Fruit fly (Drosophila melanogaster) whole organism, prepupa: ENCODE measurements around the gene CG15742.

Experiments
- CG10631 ChIP-seq: fragments of 200-800 bp; sonication (Bioruptor generic); optimal IDR thresholded peaks from 2 replicates; lab custom pipeline; 2016; ENCODE audit warnings: missing biosample characterization, missing genetic modification characterization
- CG11762 ChIP-seq: fragments of 200-800 bp; sonication (Bioruptor generic); optimal IDR thresholded peaks from 3 replicates; lab custom pipeline; 2016; ENCODE audit warnings: missing biosample characterization, missing genetic modification characterization; ENCODE audit not compliant: insufficient read depth
- CG11902 ChIP-seq: fragments of 200-800 bp; sonication (Bioruptor generic); optimal IDR thresholded peaks from 3 replicates; lab custom pipeline; 2016; ENCODE audit warnings: missing biosample characterization, missing genetic modification characterization
- CG15336 ChIP-seq: fragments of 200-800 bp; sonication (Bioruptor generic); IDR thresholded peaks from 2 replicates; pipeline ENCODE4 v1.3.6; 2022; ENCODE audit warnings: missing biosample characterization, missing genetic modification characterization
- CG3919 ChIP-seq: fragments of 200-800 bp; sonication (Bioruptor generic); optimal IDR thresholded peaks from 3 replicates; lab custom pipeline; 2016; ENCODE audit warnings: missing biosample characterization, missing genetic modification characterization
- CG4318 ChIP-seq: fragments of 200-800 bp; sonication (Bioruptor generic); optimal IDR thresholded peaks from 3 replicates; lab custom pipeline; 2017; ENCODE audit warnings: missing biosample characterization, mild to moderate bottlenecking, missing genetic modification characterization
- CG6854 ChIP-seq: fragments of 200-800 bp; sonication (Bioruptor generic); optimal IDR thresholded peaks from 2 replicates; lab custom pipeline; 2017; ENCODE audit warnings: missing biosample characterization, mild to moderate bottlenecking, missing genetic modification characterization
- Eip75B ChIP-seq: fragments of 200-800 bp; sonication (Bioruptor generic); optimal IDR thresholded peaks from 3 replicates; lab custom pipeline; 2016; ENCODE audit warnings: missing biosample characterization, missing genetic modification characterization
- Ets96B ChIP-seq: fragments of 200-800 bp; optimal IDR thresholded peaks from 2 replicates; lab custom pipeline; 2019; ENCODE audit warnings: missing biosample characterization, mild to moderate bottlenecking, missing genetic modification characterization, moderate library complexity
- Smox ChIP-seq: fragments of 200-800 bp; sonication (Bioruptor generic); optimal IDR thresholded peaks from 3 replicates; lab custom pipeline; 2016; ENCODE audit warnings: missing biosample characterization, missing genetic modification characterization
- Sox15 ChIP-seq: fragments of 200-800 bp; sonication (Bioruptor generic); optimal IDR thresholded peaks from 3 replicates; lab custom pipeline; 2016; ENCODE audit warnings: missing biosample characterization, missing genetic modification characterization
- acj6 ChIP-seq: fragments of 200-800 bp; sonication (Bioruptor generic); optimal IDR thresholded peaks from 3 replicates; lab custom pipeline; 2016; ENCODE audit warnings: missing biosample characterization, missing genetic modification characterization
- esn ChIP-seq: fragments of 200-800 bp; sonication (Bioruptor generic); optimal IDR thresholded peaks from 2 replicates; lab custom pipeline; 2016; ENCODE audit warnings: missing biosample characterization, mild to moderate bottlenecking, missing genetic modification characterization, moderate library complexity

DNA sequence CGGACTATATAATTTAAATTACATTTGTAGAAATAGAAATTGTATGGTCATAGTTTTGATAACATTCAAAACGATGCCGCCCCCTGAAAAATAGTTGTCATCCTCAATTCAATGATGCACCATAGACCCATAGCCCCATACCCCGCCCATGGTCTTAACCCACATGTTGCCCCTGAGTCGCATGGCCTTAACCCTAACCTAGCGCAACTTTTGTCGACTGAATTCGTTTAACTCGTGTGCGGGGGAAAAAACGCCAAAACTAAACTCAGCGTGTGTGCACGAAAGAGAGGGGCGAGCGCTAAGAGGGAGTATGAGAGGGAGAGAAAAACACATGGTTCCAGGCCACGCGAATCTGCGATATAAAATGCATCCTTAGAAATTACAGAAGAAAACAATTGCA is 47.9 kb downstream of the CG15742 start:
- TF ChIP-seq esn, result no peak
- no peak for TF ChIP-seq Ets96B (tag; lab: Kevin White, UChicago)
- TF ChIP-seq CG11902 (GFP tag; lab: Kevin White, UChicago), result no peak
- TF ChIP-seq Smox, result no peak
- no peak for TF ChIP-seq Eip75B (GFP tag; lab: Kevin White, UChicago)
- TF ChIP-seq CG10631, result no peak
- no peak for TF ChIP-seq CG15336 (GFP tag; lab: Robert Waterston, UW)
- no peak for TF ChIP-seq CG6854
- TF ChIP-seq CG4318 (GFP tag; lab: Kevin White, UChicago), result no peak
- TF ChIP-seq CG3919 (GFP tag; lab: Kevin White, UChicago), result no peak
- no peak for TF ChIP-seq CG11762
- TF ChIP-seq Sox15, result no peak
- no peak for TF ChIP-seq acj6 (GFP tag; lab: Kevin White, UChicago)
